Fruit fly (Drosophila melanogaster) whole organism, embryonic: ENCODE results near the gene CG6356.

Experiments used
- B-H1 ChIP-seq: fragments of 200-800 bp; sonication (Bioruptor generic); IDR thresholded peaks from 3 replicates; pipeline ENCODE4 v1.3.6; 2022; ENCODE audit warnings: missing biosample characterization, missing genetic modification characterization
- CG10209 ChIP-seq: fragments of 200-800 bp; sonication (Bioruptor generic); optimal IDR thresholded peaks from 3 replicates; lab custom pipeline; 2017; ENCODE audit warnings: missing biosample characterization, mild to moderate bottlenecking, missing genetic modification characterization, missing genetic modification reagents
- CG10366 ChIP-seq: fragments of 200-800 bp; sonication (Bioruptor generic); IDR thresholded peaks from 2 replicates; pipeline ENCODE4 v1.3.6; 2022; ENCODE audit warnings: missing biosample characterization, missing genetic modification characterization
- CG11085 ChIP-seq: fragments of 200-800 bp; sonication (Bioruptor generic); IDR thresholded peaks from 2 replicates; pipeline ENCODE4 v1.3.6; 2022; ENCODE audit warnings: missing biosample characterization, missing genetic modification characterization
- CG11398 ChIP-seq: fragments of 200-800 bp; sonication (Bioruptor generic); optimal IDR thresholded peaks from 2 replicates; lab custom pipeline; 2016; ENCODE audit warnings: missing biosample characterization, missing genetic modification characterization
- CG11560 ChIP-seq: fragments of 200-800 bp; sonication (Bioruptor generic); IDR thresholded peaks from 3 replicates; pipeline ENCODE4 v1.3.6; 2022; ENCODE audit warnings: missing biosample characterization, missing genetic modification characterization
- CG14441 ChIP-seq: fragments of 200-800 bp; sonication (Bioruptor generic); IDR thresholded peaks from 2 replicates; pipeline ENCODE4 v1.3.6; 2022; ENCODE audit warnings: missing biosample characterization, missing genetic modification characterization
- CG14965 ChIP-seq: fragments of 200-800 bp; sonication (Bioruptor generic); optimal IDR thresholded peaks from 2 replicates; lab custom pipeline; 2016; ENCODE audit warnings: missing biosample characterization, missing genetic modification characterization, borderline replicate concordance
- CG18599 ChIP-seq: fragments of 200-800 bp; sonication (Bioruptor generic); optimal IDR thresholded peaks from 3 replicates; lab custom pipeline; 2017; ENCODE audit warnings: missing biosample characterization, missing genetic modification characterization, mild to moderate bottlenecking, moderate library complexity, missing genetic modification reagents
- CG2120 ChIP-seq: fragments of 200-800 bp; sonication (Bioruptor generic); optimal IDR thresholded peaks from 3 replicates; lab custom pipeline; 2016; ENCODE audit warnings: missing biosample characterization, missing genetic modification characterization
- CG2129 ChIP-seq: fragments of 200-800 bp; sonication (Bioruptor generic); IDR thresholded peaks from 2 replicates; pipeline ENCODE4 v1.3.6; 2022; ENCODE audit warnings: missing biosample characterization, missing genetic modification characterization; ENCODE audit not compliant: partially characterized antibody
- CG2678 ChIP-seq: fragments of 200-800 bp; sonication (Bioruptor generic); optimal IDR thresholded peaks from 3 replicates; lab custom pipeline; 2019; ENCODE audit warnings: missing biosample characterization, mild to moderate bottlenecking, missing genetic modification characterization, moderate library complexity
- CG32772 ChIP-seq: fragments of 200-800 bp; sonication (Bioruptor generic); IDR thresholded peaks from 2 replicates; pipeline ENCODE4 v1.3.6; 2022; ENCODE audit warnings: missing biosample characterization, missing genetic modification characterization
- CG4617 ChIP-seq: fragments of 200-800 bp; sonication (Bioruptor generic); optimal IDR thresholded peaks from 3 replicates; lab custom pipeline; 2016; ENCODE audit warnings: missing biosample characterization, missing genetic modification characterization, borderline replicate concordance
- CG6175 ChIP-seq: fragments of 200-800 bp; sonication (Bioruptor generic); IDR thresholded peaks from 3 replicates; pipeline ENCODE4 v1.3.6; 2022; ENCODE audit warnings: missing biosample characterization, missing genetic modification characterization
- CG8765 ChIP-seq: fragments of 200-800 bp; sonication (Bioruptor generic); IDR thresholded peaks from 2 replicates; pipeline ENCODE4 v1.3.6; 2022; ENCODE audit warnings: missing biosample characterization, missing genetic modification characterization
- Dll ChIP-seq: fragments of 200-800 bp; sonication (Bioruptor generic); IDR thresholded peaks from 4 replicates; pipeline ENCODE4 v1.3.6; 2022; ENCODE audit warnings: missing biosample characterization, missing genetic modification characterization; ENCODE audit not compliant: partially characterized antibody
- Doc3 ChIP-seq: fragments of 200-800 bp; sonication (Bioruptor generic); IDR thresholded peaks from 3 replicates; pipeline ENCODE4 v1.3.6; 2022; ENCODE audit warnings: missing biosample characterization, missing genetic modification characterization; ENCODE audit not compliant: partially characterized antibody
- Dref ChIP-seq: fragments of 200-800 bp; sonication (Bioruptor generic); IDR thresholded peaks from 2 replicates; pipeline ENCODE4 v1.3.6; 2022; ENCODE audit warnings: missing biosample characterization, missing genetic modification characterization
- HLH3B ChIP-seq: fragments of 200-800 bp; sonication (Bioruptor generic); IDR thresholded peaks from 2 replicates; pipeline ENCODE4 v1.3.6; 2022; ENCODE audit warnings: missing biosample characterization, missing genetic modification characterization
- HLHmδ ChIP-seq: fragments of 200-800 bp; sonication (Bioruptor generic); optimal IDR thresholded peaks from 2 replicates; lab custom pipeline; 2018; ENCODE audit warnings: missing biosample characterization, mild to moderate bottlenecking, missing genetic modification characterization, moderate library complexity
- Hand ChIP-seq: fragments of 200-800 bp; sonication (Bioruptor generic); optimal IDR thresholded peaks from 2 replicates; lab custom pipeline; 2017; ENCODE audit warnings: mild to moderate bottlenecking, missing biosample characterization, missing genetic modification reagents, missing genetic modification characterization
- Hey ChIP-seq: fragments of 200-800 bp; sonication (Bioruptor generic); optimal IDR thresholded peaks from 3 replicates; lab custom pipeline; 2018; ENCODE audit warnings: missing biosample characterization, mild to moderate bottlenecking, missing genetic modification characterization
- Max ChIP-seq: fragments of 200-800 bp; sonication (Bioruptor generic); optimal IDR thresholded peaks from 2 replicates; lab custom pipeline; 2016; ENCODE audit warnings: missing biosample characterization, mild to moderate bottlenecking, missing genetic modification characterization
- NFAT ChIP-seq: fragments of 200-800 bp; sonication (Bioruptor generic); IDR thresholded peaks from 2 replicates; pipeline ENCODE4 v1.3.6; 2022; ENCODE audit warnings: missing biosample characterization, missing genetic modification characterization
- Tbp ChIP-seq: fragments of >200 bp; optimal IDR thresholded peaks from 2 replicates; lab custom pipeline; 2018; ENCODE audit warnings: missing biosample characterization, missing genetic modification characterization
- Trl ChIP-seq, 3 experiments: fragments of >200 bp in 2 of 3; fragments of 200-800 bp in 1 of 3; sonication (Bioruptor generic) in 1 of 3; optimal IDR thresholded peaks; 2 replicates in 1 of 3; 3 replicates in 2 of 3; lab custom pipeline; 2016 to 2017; ENCODE audit warnings: missing biosample characterization in 1 of 3, missing genetic modification characterization in 1 of 3
- ab ChIP-seq: fragments of 200-800 bp; sonication (Bioruptor generic); optimal IDR thresholded peaks from 2 replicates; lab custom pipeline; 2016; ENCODE audit warnings: missing biosample characterization, missing genetic modification characterization
- bsh ChIP-seq, 2 experiments: fragments of 200-800 bp; sonication (Bioruptor generic); optimal IDR thresholded peaks; 2 replicates each; lab custom pipeline; 2017 to 2018; ENCODE audit warnings: mild to moderate bottlenecking in 2 of 2, missing biosample characterization in 2 of 2, missing genetic modification characterization in 2 of 2, moderate library complexity in 1 of 2
- cato ChIP-seq: fragments of 200-800 bp; sonication (Bioruptor generic); optimal IDR thresholded peaks from 2 replicates; lab custom pipeline; 2016; ENCODE audit warnings: missing biosample characterization, missing genetic modification characterization, borderline replicate concordance
- caup ChIP-seq: fragments of 200-800 bp; sonication (Bioruptor generic); optimal IDR thresholded peaks from 3 replicates; lab custom pipeline; 2017; ENCODE audit warnings: missing biosample characterization, mild to moderate bottlenecking, missing genetic modification characterization, moderate library complexity; ENCODE audit not compliant: severe bottlenecking
- chn ChIP-seq: fragments of 200-800 bp; sonication (Bioruptor generic); optimal IDR thresholded peaks from 2 replicates; lab custom pipeline; 2016; ENCODE audit warnings: missing biosample characterization, missing genetic modification characterization
- croc ChIP-seq: fragments of 200-800 bp; sonication (Bioruptor generic); conservative IDR thresholded peaks from 3 replicates; pipeline ENCODE4 v1.3.6; 2022; ENCODE audit warnings: missing biosample characterization, missing genetic modification characterization
- crp ChIP-seq, 2 experiments: fragments of 200-800 bp; sonication (Bioruptor generic); optimal IDR thresholded peaks; 2 replicates in 1 of 2; 3 replicates in 1 of 2; lab custom pipeline; 2017; ENCODE audit warnings: missing biosample characterization in 2 of 2, missing genetic modification characterization in 2 of 2, mild to moderate bottlenecking in 1 of 2, moderate library complexity in 1 of 2
- dimm ChIP-seq: fragments of 200-800 bp; sonication (Bioruptor generic); IDR thresholded peaks from 2 replicates; pipeline ENCODE4 v1.3.6; 2022; ENCODE audit warnings: missing biosample characterization, missing genetic modification characterization
- ewg ChIP-seq: fragments of 200-800 bp; sonication (Bioruptor generic); optimal IDR thresholded peaks from 3 replicates; lab custom pipeline; 2017; ENCODE audit warnings: mild to moderate bottlenecking, missing biosample characterization, missing genetic modification reagents, missing genetic modification characterization
- gem ChIP-seq: fragments of 200-800 bp; sonication (Bioruptor generic); optimal IDR thresholded peaks from 2 replicates; lab custom pipeline; 2019; ENCODE audit warnings: missing biosample characterization, mild to moderate bottlenecking, missing genetic modification characterization, moderate library complexity
- gro ChIP-seq: fragments of 200-800 bp; sonication (Bioruptor generic); optimal IDR thresholded peaks from 2 replicates; lab custom pipeline; 2016; ENCODE audit warnings: missing biosample characterization, missing genetic modification characterization
- hbn ChIP-seq: fragments of 200-800 bp; sonication (Bioruptor generic); IDR thresholded peaks from 2 replicates; pipeline ENCODE4 v1.3.6; 2022; ENCODE audit warnings: missing biosample characterization, missing genetic modification characterization; ENCODE audit not compliant: partially characterized antibody
- lab ChIP-seq: fragments of 200-800 bp; sonication (Bioruptor generic); optimal IDR thresholded peaks from 3 replicates; lab custom pipeline; 2017; ENCODE audit warnings: missing biosample characterization, missing genetic modification characterization, mild to moderate bottlenecking, moderate library complexity, missing genetic modification reagents
- mirr ChIP-seq: fragments of 200-800 bp; sonication (Bioruptor generic); optimal IDR thresholded peaks from 3 replicates; lab custom pipeline; 2018; ENCODE audit warnings: missing biosample characterization, mild to moderate bottlenecking, missing genetic modification characterization
- nerfin-1 ChIP-seq: fragments of 200-800 bp; sonication (Bioruptor generic); optimal IDR thresholded peaks from 3 replicates; lab custom pipeline; 2019; ENCODE audit warnings: missing biosample characterization, mild to moderate bottlenecking, missing genetic modification characterization, moderate library complexity
- pnt ChIP-seq: fragments of 200-800 bp; sonication (Bioruptor generic); optimal IDR thresholded peaks from 3 replicates; lab custom pipeline; 2016; ENCODE audit warnings: missing biosample characterization, missing genetic modification characterization
- row ChIP-seq: fragments of 200-800 bp; sonication (Bioruptor generic); IDR thresholded peaks from 3 replicates; pipeline ENCODE4 v1.3.6; 2022; ENCODE audit warnings: missing biosample characterization, missing genetic modification characterization
- tgo ChIP-seq: fragments of 200-800 bp; sonication (Bioruptor generic); IDR thresholded peaks from 3 replicates; pipeline ENCODE4 v1.3.6; 2022; ENCODE audit warnings: missing biosample characterization, missing genetic modification characterization
- tio ChIP-seq: fragments of 200-800 bp; sonication (Bioruptor generic); optimal IDR thresholded peaks from 2 replicates; lab custom pipeline; 2017; ENCODE audit warnings: missing biosample characterization, missing genetic modification characterization, inconsistent platforms

The CG6356 gene

dm6 chr3R:24295556-24296465 is 12.1 kb downstream of the CG6356 start (continued):
- TF ChIP-seq B-H1 (GFP tag; lab: Robert Waterston, UW): peak; percentile 69
- TF ChIP-seq tio (GFP tag; lab: Kevin White, UChicago): peak; percentile 76
- TF ChIP-seq pnt: peak; percentile 69
- peak; percentile 50 for TF ChIP-seq Max
- TF ChIP-seq hbn: no peak
- peak; percentile 34 for TF ChIP-seq Hand
- no peak for TF ChIP-seq CG2678 (tag; lab: Kevin White, UChicago)
- no peak for TF ChIP-seq cato
- TF ChIP-seq chn (GFP tag; lab: Kevin White, UChicago): peak; percentile 65
- no peak for TF ChIP-seq Dll (GFP tag; lab: Robert Waterston, UW)
- peak; percentile 42 for TF ChIP-seq mirr (GFP tag; lab: Kevin White, UChicago)
- peak; percentile 79 for TF ChIP-seq CG8765 (GFP tag; lab: Robert Waterston, UW)
- peak; percentile 23 for TF ChIP-seq Hey (tag; lab: Kevin White, UChicago)
- TF ChIP-seq tgo (GFP tag; lab: Robert Waterston, UW): peak; percentile 82
- TF ChIP-seq dimm: peak; percentile 41; the same call in 1 of the 2 replicates
- TF ChIP-seq CG10366: peak; percentile 75
- TF ChIP-seq ewg (GFP tag; lab: Kevin White, UChicago): peak; percentile 52
- peak; percentile 82 to 90 for TF ChIP-seq bsh (GFP tag; optimal IDR thresholded peaks at IDR 0.05; lab: Kevin White, UChicago)
- TF ChIP-seq CG11560 (tag; lab: Robert Waterston, UW): 0 out of 3 replicates have a peak, but pooled peaks have one; percentile 52
- TF ChIP-seq HLH3B (GFP tag; lab: Robert Waterston, UW): peak; percentile 76
- TF ChIP-seq CG14441 (GFP tag; lab: Robert Waterston, UW): peak; percentile 89
- TF ChIP-seq CG2120: peak; percentile 89
- peak; percentile 78 for TF ChIP-seq caup
- peak; percentile 74; the same call in 1 of the 2 replicates for TF ChIP-seq NFAT (GFP tag; lab: Robert Waterston, UW)
- no peak for TF ChIP-seq Doc3 (GFP tag; lab: Robert Waterston, UW)
- TF ChIP-seq CG11398 (GFP tag; lab: Kevin White, UChicago): peak; percentile 52
- peak; percentile 70 for TF ChIP-seq CG11085 (GFP tag; lab: Robert Waterston, UW)
- peak; percentile 87 for TF ChIP-seq row (GFP tag; lab: Robert Waterston, UW)
- TF ChIP-seq nerfin-1 (tag; lab: Kevin White, UChicago): peak; percentile 46
- TF ChIP-seq CG18599 (GFP tag; lab: Kevin White, UChicago): peak; percentile 82
- peak; percentile 74 for TF ChIP-seq CG32772 (GFP tag; lab: Robert Waterston, UW)
- no peak for TF ChIP-seq HLHmδ (GFP tag; lab: Kevin White, UChicago)
- peak; percentile 84 for TF ChIP-seq lab
- peak; percentile 39 for TF ChIP-seq ab (GFP tag; lab: Kevin White, UChicago)
- no peak for TF ChIP-seq CG14965 (GFP tag; lab: Kevin White, UChicago)
- TF ChIP-seq CG2129 (GFP tag; lab: Robert Waterston, UW): no peak
- TF ChIP-seq CG6175 (GFP tag; lab: Robert Waterston, UW): peak; percentile 72; the same call in 2 of the 3 replicates
- TF ChIP-seq Trl (optimal IDR thresholded peaks at IDR 0.05; lab: Kevin White, UChicago): peak; percentile 60 to 66
- peak; percentile 62 for TF ChIP-seq Trl (GFP tag; optimal IDR thresholded peaks at IDR 0.05; lab: Kevin White, UChicago)
- peak; percentile 34 for TF ChIP-seq CG4617
- peak; percentile 84 for TF ChIP-seq CG10209 (GFP tag; lab: Kevin White, UChicago)
- TF ChIP-seq Tbp (GFP tag; lab: Kevin White, UChicago): no peak
- TF ChIP-seq gro (GFP tag; lab: Kevin White, UChicago): no peak
- TF ChIP-seq crp (GFP tag; optimal IDR thresholded peaks at IDR 0.05; lab: Kevin White, UChicago): peak in 1 of 2 experiments; percentile 7
- TF ChIP-seq Dref (GFP tag; lab: Robert Waterston, UW): no peak
- TF ChIP-seq gem: peak; percentile 87
- TF ChIP-seq croc (GFP tag; lab: Robert Waterston, UW): no peak; the same call in 2 of the 3 replicates
